Fruit fly (Drosophila melanogaster) whole organism, prepupa: ENCODE results near the gene GNBP2.

Source experiments
- Blimp-1 ChIP-seq: fragments of 200-800 bp; sonication (Bioruptor generic); optimal IDR thresholded peaks from 3 replicates; lab custom pipeline; 2017; ENCODE audit warnings: missing biosample characterization, missing genetic modification characterization, mild to moderate bottlenecking, moderate library complexity, missing genetic modification reagents
- CG10631 ChIP-seq: fragments of 200-800 bp; sonication (Bioruptor generic); optimal IDR thresholded peaks from 2 replicates; lab custom pipeline; 2016; ENCODE audit warnings: missing biosample characterization, missing genetic modification characterization
- CG10669 ChIP-seq: fragments of 200-800 bp; sonication (Bioruptor generic); optimal IDR thresholded peaks from 3 replicates; lab custom pipeline; 2018; ENCODE audit warnings: missing biosample characterization, mild to moderate bottlenecking, missing genetic modification characterization, moderate library complexity
- CG3919 ChIP-seq: fragments of 200-800 bp; sonication (Bioruptor generic); optimal IDR thresholded peaks from 3 replicates; lab custom pipeline; 2016; ENCODE audit warnings: missing biosample characterization, missing genetic modification characterization
- CG6276 ChIP-seq: fragments of 200-800 bp; sonication (Bioruptor generic); optimal IDR thresholded peaks from 2 replicates; lab custom pipeline; 2017; ENCODE audit warnings: missing biosample characterization, mild to moderate bottlenecking, missing genetic modification characterization
- CG7368 ChIP-seq: fragments of 200-800 bp; sonication (Bioruptor generic); optimal IDR thresholded peaks from 3 replicates; lab custom pipeline; 2016; ENCODE audit warnings: missing biosample characterization, missing genetic modification characterization
- OdsH ChIP-seq: fragments of 200-800 bp; sonication (Bioruptor generic); optimal IDR thresholded peaks from 3 replicates; lab custom pipeline; 2016; ENCODE audit warnings: missing biosample characterization, missing genetic modification characterization
- Smox ChIP-seq: fragments of 200-800 bp; sonication (Bioruptor generic); optimal IDR thresholded peaks from 3 replicates; lab custom pipeline; 2016; ENCODE audit warnings: missing biosample characterization, missing genetic modification characterization
- Sox102F ChIP-seq: fragments of 200-800 bp; sonication (Bioruptor generic); optimal IDR thresholded peaks from 2 replicates; lab custom pipeline; 2016; ENCODE audit warnings: missing biosample characterization, mild to moderate bottlenecking, missing genetic modification characterization
- achi ChIP-seq: fragments of 200-800 bp; sonication (Bioruptor generic); optimal IDR thresholded peaks from 3 replicates; lab custom pipeline; 2016; ENCODE audit warnings: missing biosample characterization, missing genetic modification characterization
- svp ChIP-seq: fragments of 200-800 bp; sonication (Bioruptor generic); peaks from one replicate; lab custom pipeline; 2016; ENCODE audit warnings: missing biosample characterization, missing genetic modification characterization

DNA sequence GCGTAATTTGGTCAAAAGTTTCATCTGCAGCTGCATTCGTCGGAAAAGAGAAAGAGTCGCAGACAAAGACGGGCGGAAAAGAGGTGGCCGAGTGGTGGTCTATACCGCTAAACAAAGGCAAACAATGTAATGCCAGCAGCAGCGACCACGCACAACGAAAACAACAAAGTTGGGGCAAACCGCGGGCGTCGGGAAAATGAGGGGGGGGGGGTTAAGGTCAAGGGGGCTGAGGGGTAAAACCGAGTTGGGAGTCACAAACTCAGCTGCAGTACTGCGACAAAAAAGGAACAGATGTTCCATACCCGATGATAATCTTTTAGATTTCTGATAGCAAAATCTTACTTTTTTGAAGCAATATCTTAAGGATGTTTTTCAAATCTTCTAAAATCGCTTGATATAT, 38.4 kb downstream of the GNBP2 start:
- TF ChIP-seq svp (GFP tag; lab: Kevin White, UChicago), result no peak
- no peak for TF ChIP-seq Sox102F
- TF ChIP-seq Blimp-1 (GFP tag; lab: Kevin White, UChicago), result no peak
- no peak for TF ChIP-seq CG7368 (GFP tag; lab: Kevin White, UChicago)
- no peak for TF ChIP-seq OdsH (GFP tag; lab: Kevin White, UChicago)
- TF ChIP-seq Smox (GFP tag; lab: Kevin White, UChicago), result no peak
- no peak for TF ChIP-seq CG6276
- no peak for TF ChIP-seq CG10669 (GFP tag; lab: Kevin White, UChicago)
- no peak for TF ChIP-seq CG10631 (GFP tag; lab: Kevin White, UChicago)
- TF ChIP-seq CG3919, result no peak
- no peak for TF ChIP-seq achi (GFP tag; lab: Kevin White, UChicago)
